Worm (Caenorhabditis elegans) whole organism, L3 larva: Measurements from ENCODE around the gene inx-18.

Source experiments
- R02D3.7 ChIP-seq: fragments of 150-350 bp; optimal IDR thresholded peaks from 2 replicates; lab custom pipeline; 2014; ENCODE audit warnings: missing biosample characterization, missing genetic modification characterization
- ZK546.5 ChIP-seq: sonication (generic microtip); optimal IDR thresholded peaks from 2 replicates; lab custom pipeline; 2017; ENCODE audit warnings: missing biosample characterization, missing genetic modification characterization
- aly-2 ChIP-seq: fragments of 150-350 bp; optimal IDR thresholded peaks from 2 replicates; lab custom pipeline; 2014; ENCODE audit warnings: missing biosample characterization, missing genetic modification characterization
- ama-1 ChIP-seq: fragments of 150-350 bp; optimal IDR thresholded peaks from 2 replicates; lab custom pipeline; 2018
- ceh-28 ChIP-seq: fragments of 150-350 bp; optimal IDR thresholded peaks from 2 replicates; lab custom pipeline; 2014; ENCODE audit warnings: missing biosample characterization, missing genetic modification reagents, missing genetic modification characterization
- ceh-9 ChIP-seq: sonication (generic microtip); optimal IDR thresholded peaks from 2 replicates; lab custom pipeline; 2018; ENCODE audit warnings: missing biosample characterization, missing genetic modification characterization
- egl-27 ChIP-seq: sonication (generic microtip); optimal IDR thresholded peaks from 4 replicates; lab custom pipeline; 2017; ENCODE audit warnings: missing biosample characterization, missing genetic modification reagents, missing genetic modification characterization
- egl-5 ChIP-seq: fragments of 150-350 bp; optimal IDR thresholded peaks from 2 replicates; lab custom pipeline; 2017; ENCODE audit warnings: missing biosample characterization, missing genetic modification reagents, missing genetic modification characterization, inconsistent platforms
- elt-1 ChIP-seq: fragments of 150-350 bp; optimal IDR thresholded peaks from 2 replicates; lab custom pipeline; 2014; ENCODE audit warnings: missing biosample characterization, missing genetic modification characterization
- elt-2 ChIP-seq: sonication (generic microtip); optimal IDR thresholded peaks from 2 replicates; lab custom pipeline; 2016; ENCODE audit warnings: missing genetic modification reagents, mild to moderate bottlenecking, missing genetic modification characterization, missing compliant biosample characterization
- eor-1 ChIP-seq, 2 experiments: fragments of 150-350 bp; optimal IDR thresholded peaks; 2 replicates each; lab custom pipeline; 2014 to 2018; ENCODE audit warnings: missing biosample characterization in 2 of 2, missing genetic modification characterization in 2 of 2
- fkh-10 ChIP-seq: sonication (generic microtip); optimal IDR thresholded peaks from 2 replicates; lab custom pipeline; 2017; ENCODE audit warnings: missing biosample characterization, missing genetic modification reagents, missing genetic modification characterization
- fkh-2 ChIP-seq: fragments of 150-350 bp; optimal IDR thresholded peaks from 2 replicates; lab custom pipeline; 2014; ENCODE audit warnings: missing biosample characterization, missing genetic modification reagents, missing genetic modification characterization
- fos-1 ChIP-seq: fragments of 150-350 bp; optimal IDR thresholded peaks from 2 replicates; lab custom pipeline; 2014; ENCODE audit warnings: missing biosample characterization, missing genetic modification characterization
- hmg-11 ChIP-seq: sonication (generic microtip); optimal IDR thresholded peaks from 2 replicates; lab custom pipeline; 2016; ENCODE audit warnings: missing genetic modification characterization, missing compliant biosample characterization
- lin-15B ChIP-seq: fragments of 150-350 bp; optimal IDR thresholded peaks from 2 replicates; lab custom pipeline; 2014; ENCODE audit warnings: missing biosample characterization, missing genetic modification characterization
- lin-39 ChIP-seq: fragments of 150-350 bp; optimal IDR thresholded peaks from 2 replicates; lab custom pipeline; 2018; ENCODE audit warnings: missing biosample characterization, missing genetic modification reagents, missing genetic modification characterization
- mdl-1 ChIP-seq: fragments of 150-350 bp; optimal IDR thresholded peaks from 2 replicates; lab custom pipeline; 2014; ENCODE audit warnings: missing biosample characterization, missing genetic modification characterization
- nfya-1 ChIP-seq: sonication (generic microtip); optimal IDR thresholded peaks from 2 replicates; lab custom pipeline; 2017; ENCODE audit warnings: missing genetic modification characterization, mild to moderate bottlenecking, missing compliant biosample characterization, antibody characterized with exemption, moderate library complexity; ENCODE audit not compliant: insufficient read depth
- nhr-11 ChIP-seq: fragments of 150-350 bp; optimal IDR thresholded peaks from 2 replicates; lab custom pipeline; 2014; ENCODE audit warnings: missing biosample characterization, missing genetic modification characterization
- nhr-12 ChIP-seq: fragments of 150-350 bp; optimal IDR thresholded peaks from 2 replicates; lab custom pipeline; 2014; ENCODE audit warnings: missing biosample characterization, missing genetic modification characterization
- nhr-23 ChIP-seq: fragments of 150-350 bp; optimal IDR thresholded peaks from 2 replicates; lab custom pipeline; 2014; ENCODE audit warnings: missing biosample characterization, missing genetic modification reagents, missing genetic modification characterization
- nhr-237 ChIP-seq: fragments of 150-350 bp; optimal IDR thresholded peaks from 2 replicates; lab custom pipeline; 2014; ENCODE audit warnings: missing biosample characterization, missing genetic modification characterization
- nhr-25 ChIP-seq: sonication (generic microtip); optimal IDR thresholded peaks from 2 replicates; lab custom pipeline; 2017; ENCODE audit warnings: missing biosample characterization, missing genetic modification characterization
- nhr-43 ChIP-seq: sonication (generic microtip); optimal IDR thresholded peaks from 2 replicates; lab custom pipeline; 2016; ENCODE audit warnings: mild to moderate bottlenecking, missing genetic modification characterization, missing compliant biosample characterization; ENCODE audit not compliant: poor library complexity, severe bottlenecking
- nhr-67 ChIP-seq: fragments of 150-350 bp; optimal IDR thresholded peaks from 2 replicates; lab custom pipeline; 2014; ENCODE audit warnings: missing biosample characterization, missing genetic modification characterization
- nhr-76 ChIP-seq: fragments of 150-350 bp; sonication (generic microtip); optimal IDR thresholded peaks from 5 replicates; lab custom pipeline; 2014; ENCODE audit warnings: missing biosample characterization, missing genetic modification characterization
- pha-4 ChIP-seq: fragments of 150-350 bp; optimal IDR thresholded peaks from 2 replicates; lab custom pipeline; 2014; ENCODE audit warnings: missing biosample characterization, missing genetic modification reagents, missing genetic modification characterization
- pqm-1 ChIP-seq: fragments of 150-350 bp; optimal IDR thresholded peaks from 2 replicates; lab custom pipeline; 2017; ENCODE audit warnings: missing biosample characterization, missing genetic modification characterization, inconsistent platforms
- sea-2 ChIP-seq: fragments of 150-350 bp; sonication (generic microtip); optimal IDR thresholded peaks from 4 replicates; lab custom pipeline; 2014; ENCODE audit warnings: missing biosample characterization, missing genetic modification reagents, missing genetic modification characterization
- skn-1 ChIP-seq: fragments of 150-350 bp; optimal IDR thresholded peaks from 2 replicates; lab custom pipeline; 2014; ENCODE audit warnings: missing biosample characterization, missing genetic modification characterization
- tbx-2 ChIP-seq: sonication (generic microtip); optimal IDR thresholded peaks from 2 replicates; lab custom pipeline; 2016; ENCODE audit warnings: mild to moderate bottlenecking, missing genetic modification characterization, missing compliant biosample characterization
- unc-39 ChIP-seq: sonication (generic microtip); optimal IDR thresholded peaks from 4 replicates; lab custom pipeline; 2017; ENCODE audit warnings: missing biosample characterization, missing genetic modification characterization
- ztf-11 ChIP-seq: fragments of 150-350 bp; optimal IDR thresholded peaks from 2 replicates; lab custom pipeline; 2014; ENCODE audit warnings: missing biosample characterization, missing genetic modification characterization
- ztf-4 ChIP-seq: fragments of 150-350 bp; optimal IDR thresholded peaks from 2 replicates; lab custom pipeline; 2014; ENCODE audit warnings: missing biosample characterization, missing genetic modification characterization

inx-18 gene

ce11 chrIV:625947-626548 is 19.9 kb downstream of the inx-18 start:
- TF ChIP-seq ceh-28 (tag; lab: Kevin White, UChicago) (no peak), nhr-67 (tag; lab: Kevin White, UChicago) (no peak), aly-2 (no peak), lin-39 (no peak), ztf-11 (tag; lab: Kevin White, UChicago) (no peak), nhr-76 (tag; lab: Kevin White, UChicago) (no peak), mdl-1 (tag; lab: Kevin White, UChicago) (no peak), ztf-4 (tag; lab: Kevin White, UChicago) (no peak), fkh-2 (tag; lab: Kevin White, UChicago) (no peak), hmg-11 (tag; lab: Kevin White, UChicago) (no peak), lin-15B (no peak), nfya-1 (tag; lab: Kevin White, UChicago) (no peak), fkh-10 (GFP tag; lab: Kevin White, UChicago) (no peak), nhr-11 (tag; lab: Kevin White, UChicago) (no peak), ama-1 (lab: Kevin White, UChicago) (no peak)

- TF ChIP-seq aly-2, result no peak
- TF ChIP-seq, all 47 proteins: peak for 0
Measured at ce11 chrIV:627237-627636, 21.1 kb downstream of the inx-18 start, which contains the start of gene nhr-76. Gene nhr-76, plus strand, starts transcription at chrIV:627537.

ce11 chrIV:630598-630997 is 24.4 kb downstream of the inx-18 start:
- TF ChIP-seq aly-2 (no peak), ceh-9 (tag; lab: Kevin White, UChicago) (no peak), sea-2 (no peak), egl-5 (tag; lab: Kevin White, UChicago) (no peak), skn-1 (no peak), nhr-23 (no peak), tbx-2 (tag; lab: Kevin White, UChicago) (no peak), nhr-25 (tag; lab: Kevin White, UChicago) (no peak), ama-1 (lab: Kevin White, UChicago) (no peak), nhr-237 (tag; lab: Kevin White, UChicago) (no peak), nhr-76 (tag; lab: Kevin White, UChicago) (no peak), hmg-11 (tag; lab: Kevin White, UChicago) (no peak), pqm-1 (tag; lab: Kevin White, UChicago) (no peak), ZK546.5 (tag; lab: Kevin White, UChicago) (no peak), R02D3.7 (no peak)

ce11 chrIV:631869-632268 is 25.7 kb downstream of the inx-18 start:
- peak; percentile 29 for TF ChIP-seq elt-2 (tag; lab: Kevin White, UChicago)
- TF ChIP-seq nhr-237 (tag; lab: Kevin White, UChicago), result no peak

- TF ChIP-seq nhr-23 (no peak), unc-39 (tag; lab: Kevin White, UChicago) (no peak), pha-4 (tag; lab: Kevin White, UChicago) (no peak), aly-2 (no peak), ama-1 (lab: Kevin White, UChicago) (no peak), nhr-12 (tag; lab: Kevin White, UChicago) (no peak), egl-5 (tag; lab: Kevin White, UChicago) (no peak), nhr-76 (tag; lab: Kevin White, UChicago) (no peak), elt-2 (tag; lab: Kevin White, UChicago) (no peak), fos-1 (tag; lab: Kevin White, UChicago) (no peak), egl-27 (tag; lab: Kevin White, UChicago) (no peak), skn-1 (no peak), elt-1 (tag; lab: Kevin White, UChicago) (no peak), mdl-1 (tag; lab: Kevin White, UChicago) (no peak), eor-1 (tag; optimal IDR thresholded peaks at IDR 0.05; lab: Kevin White, UChicago) (no peak), pqm-1 (tag; lab: Kevin White, UChicago) (no peak), nfya-1 (tag; lab: Kevin White, UChicago) (no peak), nhr-43 (tag; lab: Kevin White, UChicago) (no peak)
Measured at ce11 chrIV:633565-633964, 27.4 kb downstream of the inx-18 start.
